Worm (Caenorhabditis elegans) whole organism, L3 larva: Measurements from ENCODE around the gene F28H7.8.
A peak's percentile ranks its signal among the peaks of the same experiment; 100 is the strongest.

Experiments used
- R02D3.7 ChIP-seq: fragments of 150-350 bp; optimal IDR thresholded peaks from 2 replicates; lab custom pipeline; 2014; ENCODE audit warnings: missing biosample characterization, missing genetic modification characterization
- ZK546.5 ChIP-seq: sonication (generic microtip); optimal IDR thresholded peaks from 2 replicates; lab custom pipeline; 2017; ENCODE audit warnings: missing biosample characterization, missing genetic modification characterization
- aly-2 ChIP-seq: fragments of 150-350 bp; optimal IDR thresholded peaks from 2 replicates; lab custom pipeline; 2014; ENCODE audit warnings: missing biosample characterization, missing genetic modification characterization
- ceh-16 ChIP-seq: sonication (generic microtip); optimal IDR thresholded peaks from 2 replicates; lab custom pipeline; 2017; ENCODE audit warnings: missing biosample characterization, missing genetic modification characterization
- ceh-28 ChIP-seq: fragments of 150-350 bp; optimal IDR thresholded peaks from 2 replicates; lab custom pipeline; 2014; ENCODE audit warnings: missing biosample characterization, missing genetic modification reagents, missing genetic modification characterization
- ceh-9 ChIP-seq: sonication (generic microtip); optimal IDR thresholded peaks from 2 replicates; lab custom pipeline; 2018; ENCODE audit warnings: missing biosample characterization, missing genetic modification characterization
- daf-12 ChIP-seq: fragments of 150-350 bp; optimal IDR thresholded peaks from 2 replicates; lab custom pipeline; 2014; ENCODE audit warnings: missing biosample characterization, missing genetic modification reagents, missing genetic modification characterization
- egl-27 ChIP-seq: sonication (generic microtip); optimal IDR thresholded peaks from 4 replicates; lab custom pipeline; 2017; ENCODE audit warnings: missing biosample characterization, missing genetic modification reagents, missing genetic modification characterization
- egl-5 ChIP-seq: fragments of 150-350 bp; optimal IDR thresholded peaks from 2 replicates; lab custom pipeline; 2017; ENCODE audit warnings: missing biosample characterization, missing genetic modification reagents, missing genetic modification characterization, inconsistent platforms
- elt-1 ChIP-seq: fragments of 150-350 bp; optimal IDR thresholded peaks from 2 replicates; lab custom pipeline; 2014; ENCODE audit warnings: missing biosample characterization, missing genetic modification characterization
- elt-2 ChIP-seq: sonication (generic microtip); optimal IDR thresholded peaks from 2 replicates; lab custom pipeline; 2016; ENCODE audit warnings: missing genetic modification reagents, mild to moderate bottlenecking, missing genetic modification characterization, missing compliant biosample characterization
- elt-3 ChIP-seq, 3 experiments: fragments of 150-350 bp in 1 of 3; sonication (generic microtip) in 2 of 3; optimal IDR thresholded peaks; 2 replicates in 2 of 3; 4 replicates in 1 of 3; lab custom pipeline; 2014 to 2017; ENCODE audit warnings: missing biosample characterization in 3 of 3, missing genetic modification characterization in 3 of 3
- eor-1 ChIP-seq, 2 experiments: fragments of 150-350 bp; optimal IDR thresholded peaks; 2 replicates each; lab custom pipeline; 2014 to 2018; ENCODE audit warnings: missing biosample characterization in 2 of 2, missing genetic modification characterization in 2 of 2
- fkh-10 ChIP-seq: sonication (generic microtip); optimal IDR thresholded peaks from 2 replicates; lab custom pipeline; 2017; ENCODE audit warnings: missing biosample characterization, missing genetic modification reagents, missing genetic modification characterization
- jun-1 ChIP-seq: fragments of 150-350 bp; optimal IDR thresholded peaks from 2 replicates; lab custom pipeline; 2014; ENCODE audit warnings: missing biosample characterization, missing genetic modification reagents, missing genetic modification characterization
- lin-15B ChIP-seq: fragments of 150-350 bp; optimal IDR thresholded peaks from 2 replicates; lab custom pipeline; 2014; ENCODE audit warnings: missing biosample characterization, missing genetic modification characterization
- lin-39 ChIP-seq: fragments of 150-350 bp; optimal IDR thresholded peaks from 2 replicates; lab custom pipeline; 2018; ENCODE audit warnings: missing biosample characterization, missing genetic modification reagents, missing genetic modification characterization
- lsy-12 ChIP-seq: sonication (generic microtip); optimal IDR thresholded peaks from 2 replicates; lab custom pipeline; 2016; ENCODE audit warnings: mild to moderate bottlenecking, missing genetic modification characterization, missing compliant biosample characterization
- mml-1 ChIP-seq: fragments of 150-350 bp; sonication (generic microtip); optimal IDR thresholded peaks from 3 replicates; lab custom pipeline; 2014; ENCODE audit warnings: missing biosample characterization, missing genetic modification characterization
- nfya-1 ChIP-seq: sonication (generic microtip); optimal IDR thresholded peaks from 2 replicates; lab custom pipeline; 2017; ENCODE audit warnings: missing genetic modification characterization, mild to moderate bottlenecking, missing compliant biosample characterization, antibody characterized with exemption, moderate library complexity; ENCODE audit not compliant: insufficient read depth
- nhr-11 ChIP-seq: fragments of 150-350 bp; optimal IDR thresholded peaks from 2 replicates; lab custom pipeline; 2014; ENCODE audit warnings: missing biosample characterization, missing genetic modification characterization
- nhr-23 ChIP-seq: fragments of 150-350 bp; optimal IDR thresholded peaks from 2 replicates; lab custom pipeline; 2014; ENCODE audit warnings: missing biosample characterization, missing genetic modification reagents, missing genetic modification characterization
- nhr-25 ChIP-seq: sonication (generic microtip); optimal IDR thresholded peaks from 2 replicates; lab custom pipeline; 2017; ENCODE audit warnings: missing biosample characterization, missing genetic modification characterization
- nhr-28 ChIP-seq: fragments of 150-350 bp; optimal IDR thresholded peaks from 2 replicates; lab custom pipeline; 2014; ENCODE audit warnings: missing biosample characterization, missing genetic modification characterization
- nhr-43 ChIP-seq: sonication (generic microtip); optimal IDR thresholded peaks from 2 replicates; lab custom pipeline; 2016; ENCODE audit warnings: mild to moderate bottlenecking, missing genetic modification characterization, missing compliant biosample characterization; ENCODE audit not compliant: poor library complexity, severe bottlenecking
- nhr-67 ChIP-seq: fragments of 150-350 bp; optimal IDR thresholded peaks from 2 replicates; lab custom pipeline; 2014; ENCODE audit warnings: missing biosample characterization, missing genetic modification characterization
- nhr-77 ChIP-seq: fragments of 150-350 bp; optimal IDR thresholded peaks from 2 replicates; lab custom pipeline; 2014; ENCODE audit warnings: missing biosample characterization, missing genetic modification characterization
- pha-4 ChIP-seq: fragments of 150-350 bp; optimal IDR thresholded peaks from 2 replicates; lab custom pipeline; 2014; ENCODE audit warnings: missing biosample characterization, missing genetic modification reagents, missing genetic modification characterization
- pqm-1 ChIP-seq: fragments of 150-350 bp; optimal IDR thresholded peaks from 2 replicates; lab custom pipeline; 2017; ENCODE audit warnings: missing biosample characterization, missing genetic modification characterization, inconsistent platforms
- sea-2 ChIP-seq: fragments of 150-350 bp; sonication (generic microtip); optimal IDR thresholded peaks from 4 replicates; lab custom pipeline; 2014; ENCODE audit warnings: missing biosample characterization, missing genetic modification reagents, missing genetic modification characterization
- skn-1 ChIP-seq: fragments of 150-350 bp; optimal IDR thresholded peaks from 2 replicates; lab custom pipeline; 2014; ENCODE audit warnings: missing biosample characterization, missing genetic modification characterization
- snpc-4 ChIP-seq: fragments of 150-350 bp; optimal IDR thresholded peaks from 2 replicates; lab custom pipeline; 2014; ENCODE audit warnings: missing biosample characterization, missing genetic modification characterization
- unc-39 ChIP-seq: sonication (generic microtip); optimal IDR thresholded peaks from 4 replicates; lab custom pipeline; 2017; ENCODE audit warnings: missing biosample characterization, missing genetic modification characterization
- unc-62 ChIP-seq: fragments of 150-350 bp; sonication (generic microtip); optimal IDR thresholded peaks from 4 replicates; lab custom pipeline; 2014; ENCODE audit warnings: missing biosample characterization, missing genetic modification reagents, missing genetic modification characterization
- ztf-11 ChIP-seq: fragments of 150-350 bp; optimal IDR thresholded peaks from 2 replicates; lab custom pipeline; 2014; ENCODE audit warnings: missing biosample characterization, missing genetic modification characterization

Gene F28H7.8

ce11 chrV:10757128-10757527 lies 1.6 kb upstream of the F28H7.8 start:
- TF ChIP-seq nhr-25 (tag; lab: Kevin White, UChicago) (peak; percentile 83), ceh-28 (no peak), fkh-10 (GFP tag; lab: Kevin White, UChicago) (no peak), egl-5 (tag; lab: Kevin White, UChicago) (peak; percentile 40), elt-1 (tag; lab: Kevin White, UChicago) (no peak), ztf-11 (tag; lab: Kevin White, UChicago) (no peak), nhr-67 (tag; lab: Kevin White, UChicago) (no peak), elt-3 (tag; optimal IDR thresholded peaks at IDR 0.05; lab: Kevin White, UChicago) (no peak), nhr-23 (tag; lab: Kevin White, UChicago) (peak; percentile 35)

ce11 chrV:10760839-10761238 lies 2.1 kb downstream of the F28H7.8 start:
- TF ChIP-seq lin-39 (tag; lab: Kevin White, UChicago) (no peak), egl-27 (tag; lab: Kevin White, UChicago) (no peak), nhr-43 (tag; lab: Kevin White, UChicago) (no peak), ceh-16 (no peak)

- TF ChIP-seq egl-5 (tag; lab: Kevin White, UChicago) (no peak), aly-2 (no peak), eor-1 (tag; optimal IDR thresholded peaks at IDR 0.05; lab: Kevin White, UChicago) (no peak), jun-1 (tag; lab: Kevin White, UChicago) (no peak), snpc-4 (tag; lab: Kevin White, UChicago) (no peak), unc-62 (GFP tag; lab: Kevin White, UChicago) (no peak), egl-27 (tag; lab: Kevin White, UChicago) (no peak), daf-12 (tag; lab: Kevin White, UChicago) (no peak), lsy-12 (tag; lab: Kevin White, UChicago) (no peak), R02D3.7 (tag; lab: Kevin White, UChicago) (no peak), ceh-28 (no peak), ceh-16 (no peak)
Observed at ce11 chrV:10762695-10763094, 3.9 kb downstream of the F28H7.8 start, which contains the start of gene sre-6. Gene sre-6, minus strand, starts transcription at chrV:10762795.

- TF ChIP-seq elt-1 (tag; lab: Kevin White, UChicago): no peak
Observed at ce11 chrV:10764066-10764465, 5.3 kb downstream of the F28H7.8 start, which contains the start of gene ocr-1. Gene ocr-1, plus strand, starts transcription at chrV:10764366.

ce11 chrV:10768892-10769291 lies 10.1 kb downstream of the F28H7.8 start:
- TF ChIP-seq R02D3.7 (tag; lab: Kevin White, UChicago) (no peak), mml-1 (tag; lab: Kevin White, UChicago) (no peak)

ce11 chrV:10770026-10770425 lies 11.3 kb downstream of the F28H7.8 start, which contains the start of the genes D1054.1 and pas-2:
Gene D1054.1, minus strand, starts transcription at chrV:10770217.
Gene pas-2, plus strand, starts transcription at chrV:10770368.
- TF ChIP-seq nhr-11: no peak
- TF ChIP-seq nhr-23 (tag; lab: Kevin White, UChicago): no peak
- peak; percentile 47 for TF ChIP-seq pha-4
- TF ChIP-seq egl-5 (tag; lab: Kevin White, UChicago): peak; percentile 71
- no peak for TF ChIP-seq daf-12 (tag; lab: Kevin White, UChicago)
- TF ChIP-seq mml-1 (tag; lab: Kevin White, UChicago): no peak
- TF ChIP-seq sea-2: no peak
- no peak for TF ChIP-seq nhr-77 (tag; lab: Kevin White, UChicago)
- peak; percentile 19 for TF ChIP-seq elt-2 (tag; lab: Kevin White, UChicago)
- TF ChIP-seq elt-3 (tag; optimal IDR thresholded peaks at IDR 0.05; lab: Kevin White, UChicago): no peak
- no peak for TF ChIP-seq nhr-28
- no peak for TF ChIP-seq egl-27 (tag; lab: Kevin White, UChicago)
- TF ChIP-seq skn-1: peak; percentile 83
- TF ChIP-seq unc-39 (tag; lab: Kevin White, UChicago): no peak
- peak; percentile 49 for TF ChIP-seq snpc-4 (tag; lab: Kevin White, UChicago)
- no peak for TF ChIP-seq eor-1 (tag; optimal IDR thresholded peaks at IDR 0.05; lab: Kevin White, UChicago)
- TF ChIP-seq ceh-9: no peak
- no peak for TF ChIP-seq ceh-16
- no peak for TF ChIP-seq unc-62 (GFP tag; lab: Kevin White, UChicago)
- no peak for TF ChIP-seq ceh-28
- TF ChIP-seq nhr-43 (tag; lab: Kevin White, UChicago): no peak
- peak; percentile 37 for TF ChIP-seq lin-39 (tag; lab: Kevin White, UChicago)
- no peak for TF ChIP-seq ZK546.5
- TF ChIP-seq nfya-1 (tag; lab: Kevin White, UChicago): no peak
- peak; percentile 1 for TF ChIP-seq pqm-1 (tag; lab: Kevin White, UChicago)
- TF ChIP-seq elt-1 (tag; lab: Kevin White, UChicago): no peak
- TF ChIP-seq lin-15B (tag; lab: Kevin White, UChicago): peak; percentile 20
